Fruit fly (Drosophila melanogaster): ENCODE data around the gene Fur1.

DNA sequence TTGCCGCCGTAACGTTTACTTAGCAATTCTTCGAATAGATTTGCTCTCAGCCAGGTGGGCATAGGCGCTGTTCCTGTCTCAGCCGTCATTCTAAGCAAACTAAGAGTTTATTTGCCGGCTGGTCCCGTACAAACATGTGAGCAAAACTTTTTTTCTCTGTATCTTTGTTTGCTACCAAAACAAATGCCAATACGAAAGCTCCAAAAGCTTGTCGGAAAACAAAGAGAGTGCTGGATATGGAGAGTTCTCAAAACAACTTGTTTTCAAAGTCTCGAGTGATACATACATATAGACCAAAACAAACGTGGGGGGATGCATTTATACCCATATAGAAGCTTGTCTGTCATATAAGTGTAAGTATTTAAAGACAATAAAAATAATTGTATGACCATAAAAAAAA is 156.8 kb downstream of the Fur1 start, which contains the start of gene CG10559:
- TF ChIP-seq psq (optimal IDR thresholded peaks at IDR 0.05) (no peak), Myc (optimal IDR thresholded peaks at IDR 0.05) (no peak), ttk (optimal IDR thresholded peaks at IDR 0.05) (no peak)

Data from Kc167 (cell line).